Fruit fly (Drosophila melanogaster) whole organism, embryonic: ENCODE measurements around the gene Pxd.

Experiments
- Abd-B ChIP-seq: fragments of 200-800 bp; sonication (Bioruptor generic); optimal IDR thresholded peaks from 2 replicates; lab custom pipeline; 2018; ENCODE audit warnings: missing biosample characterization, mild to moderate bottlenecking, missing genetic modification characterization, moderate library complexity
- Atf6 ChIP-seq: fragments of 200-800 bp; sonication (Bioruptor generic); IDR thresholded peaks from 2 replicates; pipeline ENCODE4 v1.3.6; 2022; ENCODE audit warnings: missing biosample characterization, missing genetic modification characterization
- Bteb2 ChIP-seq: fragments of 200-800 bp; sonication (Bioruptor generic); optimal IDR thresholded peaks from 2 replicates; lab custom pipeline; 2016; ENCODE audit warnings: missing biosample characterization, missing genetic modification characterization
- CG10274 ChIP-seq: fragments of 200-800 bp; sonication (Bioruptor generic); optimal IDR thresholded peaks from 3 replicates; lab custom pipeline; 2017; ENCODE audit warnings: missing biosample characterization, mild to moderate bottlenecking, missing genetic modification characterization
- CG11085 ChIP-seq: fragments of 200-800 bp; sonication (Bioruptor generic); IDR thresholded peaks from 2 replicates; pipeline ENCODE4 v1.3.6; 2022; ENCODE audit warnings: missing biosample characterization, missing genetic modification characterization
- CG11504 ChIP-seq: fragments of 200-800 bp; sonication (Bioruptor generic); optimal IDR thresholded peaks from 3 replicates; lab custom pipeline; 2019; ENCODE audit warnings: missing biosample characterization, mild to moderate bottlenecking, missing genetic modification characterization, moderate library complexity
- CG11695 ChIP-seq: fragments of 200-800 bp; sonication (Bioruptor generic); IDR thresholded peaks from 3 replicates; pipeline ENCODE4 v1.3.6; 2022; ENCODE audit warnings: missing biosample characterization, missing genetic modification characterization
- CG12236 ChIP-seq: fragments of 200-800 bp; sonication (Bioruptor generic); optimal IDR thresholded peaks from 2 replicates; lab custom pipeline; 2016; ENCODE audit warnings: missing biosample characterization, missing genetic modification characterization
- CG18476 ChIP-seq: fragments of 200-800 bp; sonication (Bioruptor generic); optimal IDR thresholded peaks from 2 replicates; lab custom pipeline; 2016; ENCODE audit warnings: missing biosample characterization, mild to moderate bottlenecking, missing genetic modification characterization
- CG2120 ChIP-seq: fragments of 200-800 bp; sonication (Bioruptor generic); optimal IDR thresholded peaks from 3 replicates; lab custom pipeline; 2016; ENCODE audit warnings: missing biosample characterization, missing genetic modification characterization
- CG2712 ChIP-seq: fragments of 200-800 bp; optimal IDR thresholded peaks from 3 replicates; lab custom pipeline; 2019; ENCODE audit warnings: missing biosample characterization, mild to moderate bottlenecking, missing genetic modification characterization, moderate library complexity
- CG32532 ChIP-seq: fragments of 200-800 bp; sonication (Bioruptor generic); IDR thresholded peaks from 2 replicates; pipeline ENCODE4 v1.3.6; 2022; ENCODE audit warnings: missing biosample characterization, missing genetic modification characterization
- CG32772 ChIP-seq: fragments of 200-800 bp; sonication (Bioruptor generic); IDR thresholded peaks from 2 replicates; pipeline ENCODE4 v1.3.6; 2022; ENCODE audit warnings: missing biosample characterization, missing genetic modification characterization
- CG4360 ChIP-seq: fragments of 200-800 bp; sonication (Bioruptor generic); IDR thresholded peaks from 2 replicates; pipeline ENCODE4 v1.3.6; 2022; ENCODE audit warnings: missing biosample characterization, missing genetic modification characterization
- CG4854 ChIP-seq: fragments of 200-800 bp; sonication (Bioruptor generic); optimal IDR thresholded peaks from 2 replicates; lab custom pipeline; 2016; ENCODE audit warnings: missing biosample characterization, missing genetic modification characterization, inconsistent platforms
- CG5180 ChIP-seq: fragments of 200-800 bp; sonication (Bioruptor generic); optimal IDR thresholded peaks from 3 replicates; lab custom pipeline; 2017; ENCODE audit warnings: missing biosample characterization, missing genetic modification characterization, mild to moderate bottlenecking, moderate library complexity, missing genetic modification reagents
- CG6765 ChIP-seq: fragments of 200-800 bp; sonication (Bioruptor generic); optimal IDR thresholded peaks from 3 replicates; lab custom pipeline; 2017; ENCODE audit warnings: missing biosample characterization, mild to moderate bottlenecking, missing genetic modification characterization
- CG6854 ChIP-seq: fragments of 200-800 bp; sonication (Bioruptor generic); optimal IDR thresholded peaks from 3 replicates; lab custom pipeline; 2017; ENCODE audit warnings: missing biosample characterization, mild to moderate bottlenecking, missing genetic modification characterization
- CG9727 ChIP-seq: fragments of 200-800 bp; sonication (Bioruptor generic); optimal IDR thresholded peaks from 3 replicates; lab custom pipeline; 2017; ENCODE audit warnings: missing biosample characterization, mild to moderate bottlenecking, missing genetic modification characterization
- CG9932 ChIP-seq: fragments of 200-800 bp; sonication (Bioruptor generic); IDR thresholded peaks from 2 replicates; pipeline ENCODE4 v1.3.6; 2022; ENCODE audit warnings: missing biosample characterization, missing genetic modification characterization
- Eip74EF ChIP-seq, 2 experiments: fragments of 200-800 bp in 1 of 2; fragments of >200 bp in 1 of 2; sonication (Bioruptor generic) in 1 of 2; optimal IDR thresholded peaks; 2 replicates each; lab custom pipeline; 2017 to 2019; ENCODE audit warnings: missing biosample characterization in 2 of 2, missing genetic modification characterization in 2 of 2, mild to moderate bottlenecking in 1 of 2, moderate library complexity in 1 of 2
- Fer1 ChIP-seq: fragments of 200-800 bp; sonication (Bioruptor generic); optimal IDR thresholded peaks from 2 replicates; lab custom pipeline; 2017; ENCODE audit warnings: missing biosample characterization, mild to moderate bottlenecking, missing genetic modification characterization
- GATAe ChIP-seq: fragments of 200-800 bp; sonication (Bioruptor generic); conservative IDR thresholded peaks from 2 replicates; pipeline ENCODE4 v1.3.6; 2022; ENCODE audit warnings: missing biosample characterization, missing genetic modification characterization
- H15 ChIP-seq: fragments of 200-800 bp; sonication (Bioruptor generic); IDR thresholded peaks from 3 replicates; pipeline ENCODE4 v1.3.6; 2022; ENCODE audit warnings: missing biosample characterization, missing genetic modification characterization
- HLH3B ChIP-seq: fragments of 200-800 bp; sonication (Bioruptor generic); IDR thresholded peaks from 2 replicates; pipeline ENCODE4 v1.3.6; 2022; ENCODE audit warnings: missing biosample characterization, missing genetic modification characterization
- Hr3 ChIP-seq: fragments of 200-800 bp; sonication (Bioruptor generic); optimal IDR thresholded peaks from 3 replicates; lab custom pipeline; 2016; ENCODE audit warnings: missing biosample characterization, missing genetic modification characterization
- MESR4 ChIP-seq: fragments of 200-800 bp; sonication (Bioruptor generic); optimal IDR thresholded peaks from 2 replicates; lab custom pipeline; 2018; ENCODE audit warnings: missing biosample characterization, mild to moderate bottlenecking, missing genetic modification characterization, moderate library complexity
- Neu2 ChIP-seq: fragments of 200-800 bp; sonication (Bioruptor generic); optimal IDR thresholded peaks from 3 replicates; lab custom pipeline; 2016; ENCODE audit warnings: missing biosample characterization, missing genetic modification characterization, borderline replicate concordance
- Nf-YA ChIP-seq: fragments of 200-800 bp; sonication (Bioruptor generic); IDR thresholded peaks from 2 replicates; pipeline ENCODE4 v1.3.6; 2022; ENCODE audit warnings: missing biosample characterization, missing genetic modification characterization
- Rx ChIP-seq: fragments of 200-800 bp; sonication (Bioruptor generic); IDR thresholded peaks from 2 replicates; pipeline ENCODE4 v1.3.6; 2022; ENCODE audit warnings: missing biosample characterization, missing genetic modification characterization
- chif ChIP-seq, 2 experiments: fragments of 200-800 bp; sonication (Bioruptor generic); optimal IDR thresholded peaks; 3 replicates each; lab custom pipeline; 2016; ENCODE audit warnings: missing biosample characterization in 2 of 2, missing genetic modification characterization in 2 of 2
- chm ChIP-seq: fragments of 200-800 bp; sonication (Bioruptor generic); IDR thresholded peaks from 2 replicates; pipeline ENCODE4 v1.3.6; 2022; ENCODE audit warnings: missing biosample characterization, missing genetic modification characterization
- corto ChIP-seq: fragments of 200-800 bp; sonication (Bioruptor generic); optimal IDR thresholded peaks from 2 replicates; lab custom pipeline; 2016; ENCODE audit warnings: missing biosample characterization, mild to moderate bottlenecking, missing genetic modification characterization, moderate library complexity
- ftz-f1 ChIP-seq: fragments of 200-800 bp; sonication (Bioruptor generic); optimal IDR thresholded peaks from 2 replicates; lab custom pipeline; 2016; ENCODE audit warnings: missing biosample characterization, missing genetic modification characterization
- fu2 ChIP-seq: fragments of 200-800 bp; sonication (Bioruptor generic); optimal IDR thresholded peaks from 2 replicates; lab custom pipeline; 2016; ENCODE audit warnings: missing biosample characterization, missing genetic modification characterization
- grau ChIP-seq: fragments of 200-800 bp; optimal IDR thresholded peaks from 3 replicates; lab custom pipeline; 2019; ENCODE audit warnings: missing biosample characterization, mild to moderate bottlenecking, missing genetic modification characterization, moderate library complexity
- ham ChIP-seq: fragments of 200-800 bp; sonication (Bioruptor generic); IDR thresholded peaks from 2 replicates; pipeline ENCODE4 v1.3.6; 2022; ENCODE audit warnings: missing biosample characterization, missing genetic modification characterization
- her ChIP-seq: fragments of 200-800 bp; sonication (Bioruptor generic); optimal IDR thresholded peaks from 2 replicates; lab custom pipeline; 2016; ENCODE audit warnings: missing biosample characterization, missing genetic modification characterization
- jigr1 ChIP-seq: fragments of 200-800 bp; sonication (Bioruptor generic); IDR thresholded peaks from 3 replicates; pipeline ENCODE4 v1.3.6; 2022; ENCODE audit warnings: missing biosample characterization, missing genetic modification characterization
- jumu ChIP-seq: fragments of 200-800 bp; sonication (Bioruptor generic); optimal IDR thresholded peaks from 3 replicates; lab custom pipeline; 2016; ENCODE audit warnings: missing biosample characterization, missing genetic modification characterization
- mam ChIP-seq: fragments of 200-800 bp; sonication (Bioruptor generic); optimal IDR thresholded peaks from 3 replicates; lab custom pipeline; 2016; ENCODE audit warnings: missing biosample characterization, missing genetic modification characterization
- nerfin-1 ChIP-seq: fragments of 200-800 bp; sonication (Bioruptor generic); optimal IDR thresholded peaks from 3 replicates; lab custom pipeline; 2019; ENCODE audit warnings: missing biosample characterization, mild to moderate bottlenecking, missing genetic modification characterization, moderate library complexity
- peb ChIP-seq: fragments of 200-800 bp; sonication (Bioruptor generic); IDR thresholded peaks from 2 replicates; pipeline ENCODE4 v1.3.6; 2022; ENCODE audit warnings: missing biosample characterization, missing genetic modification characterization
- pfk ChIP-seq: fragments of 200-800 bp; sonication (Bioruptor generic); optimal IDR thresholded peaks from 2 replicates; lab custom pipeline; 2018; ENCODE audit warnings: missing biosample characterization, mild to moderate bottlenecking, missing genetic modification characterization, moderate library complexity
- pita ChIP-seq: fragments of 200-800 bp; sonication (Bioruptor generic); optimal IDR thresholded peaks from 2 replicates; lab custom pipeline; 2017; ENCODE audit warnings: missing biosample characterization, mild to moderate bottlenecking, missing genetic modification characterization
- pnt ChIP-seq: fragments of 200-800 bp; sonication (Bioruptor generic); optimal IDR thresholded peaks from 3 replicates; lab custom pipeline; 2016; ENCODE audit warnings: missing biosample characterization, missing genetic modification characterization
- psq ChIP-seq: fragments of 200-800 bp; sonication (Bioruptor generic); optimal IDR thresholded peaks from 2 replicates; lab custom pipeline; 2017; ENCODE audit warnings: missing biosample characterization, missing genetic modification characterization
- run ChIP-seq: fragments of 200-800 bp; sonication (Bioruptor generic); optimal IDR thresholded peaks from 3 replicates; lab custom pipeline; 2018; ENCODE audit warnings: missing biosample characterization, mild to moderate bottlenecking, missing genetic modification characterization
- tin ChIP-seq: fragments of 200-800 bp; sonication (Bioruptor generic); optimal IDR thresholded peaks from 3 replicates; lab custom pipeline; 2016; ENCODE audit warnings: missing biosample characterization, missing genetic modification characterization
- trh ChIP-seq: fragments of 200-800 bp; sonication (Bioruptor generic); optimal IDR thresholded peaks from 2 replicates; lab custom pipeline; 2016; ENCODE audit warnings: missing biosample characterization, missing genetic modification characterization
- zen ChIP-seq: fragments of 200-800 bp; sonication (Bioruptor generic); optimal IDR thresholded peaks from 3 replicates; lab custom pipeline; 2018; ENCODE audit warnings: missing biosample characterization, mild to moderate bottlenecking, missing genetic modification characterization, moderate library complexity

Pxd gene

dm6 chr3R:16987220-16987923, 27.0 kb upstream of the Pxd start, which contains the start of gene CG18622 (continued):
- TF ChIP-seq CG4854 = no peak
- TF ChIP-seq trh = no peak
- TF ChIP-seq CG6765 (GFP tag; lab: Kevin White, UChicago) = no peak
- no peak for TF ChIP-seq psq (GFP tag; lab: Kevin White, UChicago)
- TF ChIP-seq pita (GFP tag; lab: Kevin White, UChicago) = no peak
- TF ChIP-seq CG11695 (GFP tag; lab: Robert Waterston, UW) = no peak
- no peak for TF ChIP-seq nerfin-1 (tag; lab: Kevin White, UChicago)
- TF ChIP-seq CG18476 = no peak
- no peak for TF ChIP-seq CG10274 (GFP tag; lab: Kevin White, UChicago)
- TF ChIP-seq CG4360 (GFP tag; lab: Robert Waterston, UW) = no peak
- TF ChIP-seq MESR4 = no peak
- no peak for TF ChIP-seq CG6854 (GFP tag; lab: Kevin White, UChicago)
- no peak for TF ChIP-seq CG5180 (GFP tag; lab: Kevin White, UChicago)
- no peak for TF ChIP-seq peb (GFP tag; lab: Robert Waterston, UW)
- no peak for TF ChIP-seq GATAe (GFP tag; lab: Robert Waterston, UW)
- TF ChIP-seq Bteb2 (GFP tag; lab: Kevin White, UChicago) = no peak
- TF ChIP-seq Hr3 (GFP tag; lab: Kevin White, UChicago) = no peak
- TF ChIP-seq jumu (GFP tag; lab: Kevin White, UChicago) = no peak
- TF ChIP-seq HLH3B = peak; percentile 52; the same call in 1 of the 2 replicates
- peak; percentile 12 for TF ChIP-seq pfk (GFP tag; lab: Kevin White, UChicago)
- no peak for TF ChIP-seq Nf-YA (GFP tag; lab: Robert Waterston, UW)
- no peak for TF ChIP-seq CG9727 (GFP tag; lab: Kevin White, UChicago)
- peak; percentile 29 for TF ChIP-seq CG32532 (GFP tag; lab: Robert Waterston, UW)
- no peak for TF ChIP-seq CG2120
- no peak for TF ChIP-seq tin (GFP tag; lab: Kevin White, UChicago)
- TF ChIP-seq grau = no peak
- TF ChIP-seq run (tag; lab: Kevin White, UChicago) = no peak
- TF ChIP-seq Atf6 (GFP tag; lab: Robert Waterston, UW) = no peak
- peak; percentile 45; the same call in 1 of the 2 replicates for TF ChIP-seq chm (GFP tag; lab: Robert Waterston, UW)
- no peak for TF ChIP-seq CG9932 (GFP tag; lab: Robert Waterston, UW)
- TF ChIP-seq CG32772 (GFP tag; lab: Robert Waterston, UW) = no peak
- TF ChIP-seq Abd-B (GFP tag; lab: Kevin White, UChicago) = no peak
- no peak for TF ChIP-seq mam (GFP tag; lab: Kevin White, UChicago)
- TF ChIP-seq CG11085 (GFP tag; lab: Robert Waterston, UW) = no peak
- TF ChIP-seq Rx (GFP tag; lab: Robert Waterston, UW) = no peak
- TF ChIP-seq CG2712 = no peak
- TF ChIP-seq CG12236 (GFP tag; lab: Kevin White, UChicago) = no peak
- TF ChIP-seq ham (GFP tag; lab: Robert Waterston, UW) = no peak
- no peak for TF ChIP-seq pnt (GFP tag; lab: Kevin White, UChicago)
- TF ChIP-seq corto = no peak
- TF ChIP-seq zen (tag; lab: Kevin White, UChicago) = no peak
- TF ChIP-seq ftz-f1 (GFP tag; lab: Kevin White, UChicago) = peak; percentile 86
- TF ChIP-seq her = no peak
- no peak for TF ChIP-seq Eip74EF (GFP tag; optimal IDR thresholded peaks at IDR 0.05; lab: Kevin White, UChicago)
- no peak for TF ChIP-seq fu2
- TF ChIP-seq H15 = no peak
- no peak for TF ChIP-seq jigr1 (GFP tag; lab: Robert Waterston, UW)
- TF ChIP-seq Fer1 (GFP tag; lab: Kevin White, UChicago) = no peak
- TF ChIP-seq chif (GFP tag; optimal IDR thresholded peaks at IDR 0.05; lab: Kevin White, UChicago) = no peak
- TF ChIP-seq Neu2 = no peak
- TF ChIP-seq CG11504 (tag; lab: Kevin White, UChicago) = peak; percentile 45
